Worm (Caenorhabditis elegans) whole organism, L1 larva: ENCODE measurements around the gene F21D9.1.

Experiments used
- C34B4.2 ChIP-seq: sonication (generic microtip); optimal IDR thresholded peaks from 2 replicates; lab custom pipeline; 2017; ENCODE audit warnings: mild to moderate bottlenecking, missing genetic modification characterization, missing compliant biosample characterization
- aha-1 ChIP-seq: fragments of 150-350 bp; optimal IDR thresholded peaks from 2 replicates; lab custom pipeline; 2014; ENCODE audit warnings: missing biosample characterization, missing genetic modification characterization
- ceh-63 ChIP-seq: fragments of 200-800 bp; sonication (Bioruptor generic); optimal IDR thresholded peaks from 2 replicates; lab custom pipeline; 2018; ENCODE audit warnings: mild to moderate bottlenecking, missing genetic modification characterization, missing compliant biosample characterization
- ceh-88 ChIP-seq: fragments of 200-800 bp; sonication (Bioruptor generic); IDR thresholded peaks from 2 replicates; pipeline ENCODE4 v1.3.6; 2022; ENCODE audit warnings: missing genetic modification characterization, missing compliant biosample characterization
- dpl-1 ChIP-seq, 3 experiments: fragments of 150-350 bp in 2 of 3; sonication (generic microtip) in 1 of 3; optimal IDR thresholded peaks; 2 replicates each; lab custom pipeline; 2014 to 2017; ENCODE audit warnings: missing biosample characterization in 3 of 3, missing genetic modification characterization in 3 of 3, missing genetic modification reagents in 3 of 3
- efl-1 ChIP-seq, 4 experiments: fragments of 150-350 bp; optimal IDR thresholded peaks in 3 of 4; peaks in 1 of 4; 1 replicate in 1 of 4; 2 replicates in 3 of 4; lab custom pipeline; 2014; ENCODE audit warnings: missing biosample characterization in 2 of 4, missing genetic modification characterization in 2 of 4, missing genetic modification reagents in 2 of 4
- elt-2 ChIP-seq: sonication (generic microtip); optimal IDR thresholded peaks from 2 replicates; lab custom pipeline; 2016; ENCODE audit warnings: missing genetic modification characterization, mild to moderate bottlenecking, inconsistent platforms, missing compliant biosample characterization, missing genetic modification reagents
- ets-5 ChIP-seq: fragments of 200-800 bp; sonication (Bioruptor generic); IDR thresholded peaks from 2 replicates; pipeline ENCODE4 v1.3.6; 2022; ENCODE audit warnings: missing genetic modification characterization, missing compliant biosample characterization
- fos-1 ChIP-seq: fragments of 150-350 bp; optimal IDR thresholded peaks from 2 replicates; lab custom pipeline; 2014; ENCODE audit warnings: missing biosample characterization, missing genetic modification characterization
- grh-1 ChIP-seq: fragments of 200-800 bp; sonication (Bioruptor generic); IDR thresholded peaks from 2 replicates; pipeline ENCODE4 v1.3.6; 2022; ENCODE audit warnings: missing genetic modification reagents, missing genetic modification characterization, missing compliant biosample characterization
- hlh-4 ChIP-seq: sonication (generic microtip); optimal IDR thresholded peaks from 2 replicates; lab custom pipeline; 2016; ENCODE audit warnings: mild to moderate bottlenecking, missing genetic modification characterization, missing compliant biosample characterization
- irx-1 ChIP-seq: sonication (generic microtip); optimal IDR thresholded peaks from 2 replicates; lab custom pipeline; 2016; ENCODE audit warnings: missing genetic modification characterization, missing compliant biosample characterization
- jun-1 ChIP-seq: fragments of 150-350 bp; optimal IDR thresholded peaks from 2 replicates; lab custom pipeline; 2014; ENCODE audit warnings: missing biosample characterization, missing genetic modification reagents, missing genetic modification characterization
- lin-13 ChIP-seq: fragments of 150-350 bp; optimal IDR thresholded peaks from 2 replicates; lab custom pipeline; 2014; ENCODE audit warnings: missing biosample characterization, missing genetic modification reagents, missing genetic modification characterization
- lir-3 ChIP-seq: sonication (generic microtip); optimal IDR thresholded peaks from 2 replicates; lab custom pipeline; 2016; ENCODE audit warnings: mild to moderate bottlenecking, missing genetic modification characterization, moderate library complexity, missing compliant biosample characterization; ENCODE audit not compliant: poor library complexity
- mdl-1 ChIP-seq, 2 experiments: fragments of 150-350 bp; optimal IDR thresholded peaks; 2 replicates each; lab custom pipeline; 2014 to 2017; ENCODE audit warnings: missing biosample characterization in 2 of 2, missing genetic modification characterization in 2 of 2, inconsistent platforms in 1 of 2
- mef-2 ChIP-seq: fragments of 150-350 bp; optimal IDR thresholded peaks from 2 replicates; lab custom pipeline; 2014; ENCODE audit warnings: missing biosample characterization, missing genetic modification characterization
- nhr-237 ChIP-seq: fragments of 150-350 bp; optimal IDR thresholded peaks from 2 replicates; lab custom pipeline; 2014; ENCODE audit warnings: missing biosample characterization, missing genetic modification characterization
- nhr-47 ChIP-seq: sonication (generic microtip); optimal IDR thresholded peaks from 2 replicates; lab custom pipeline; 2016; ENCODE audit warnings: mild to moderate bottlenecking, missing genetic modification characterization, moderate library complexity, missing compliant biosample characterization
- nhr-71 ChIP-seq: sonication (generic microtip); optimal IDR thresholded peaks from 2 replicates; lab custom pipeline; 2016; ENCODE audit warnings: mild to moderate bottlenecking, missing genetic modification characterization, moderate library complexity, missing compliant biosample characterization
- nhr-76 ChIP-seq: sonication (generic microtip); optimal IDR thresholded peaks from 2 replicates; lab custom pipeline; 2017; ENCODE audit warnings: missing biosample characterization, missing genetic modification characterization
- nhr-90 ChIP-seq: sonication (generic microtip); optimal IDR thresholded peaks from 2 replicates; lab custom pipeline; 2016; ENCODE audit warnings: mild to moderate bottlenecking, missing genetic modification characterization, missing compliant biosample characterization; ENCODE audit not compliant: poor library complexity
- pag-3 ChIP-seq: sonication (generic microtip); optimal IDR thresholded peaks from 2 replicates; lab custom pipeline; 2017; ENCODE audit warnings: missing genetic modification characterization, mild to moderate bottlenecking, missing compliant biosample characterization, antibody characterized with exemption, borderline replicate concordance; ENCODE audit not compliant: insufficient read depth
- pqm-1 ChIP-seq: sonication (generic microtip); optimal IDR thresholded peaks from 3 replicates; lab custom pipeline; 2017; ENCODE audit warnings: missing biosample characterization, missing genetic modification characterization
- snpc-4 ChIP-seq: fragments of 150-350 bp; optimal IDR thresholded peaks from 2 replicates; lab custom pipeline; 2014; ENCODE audit warnings: missing biosample characterization, missing genetic modification characterization
- sptf-1 ChIP-seq: fragments of 150-350 bp; optimal IDR thresholded peaks from 2 replicates; lab custom pipeline; 2014; ENCODE audit warnings: missing biosample characterization, missing genetic modification characterization
- sup-37 ChIP-seq: fragments of 200-800 bp; sonication (Bioruptor generic); optimal IDR thresholded peaks from 2 replicates; lab custom pipeline; 2018; ENCODE audit warnings: mild to moderate bottlenecking, missing genetic modification characterization, missing compliant biosample characterization
- swsn-7 ChIP-seq: sonication (generic microtip); optimal IDR thresholded peaks from 2 replicates; lab custom pipeline; 2016; ENCODE audit warnings: missing genetic modification characterization, missing compliant biosample characterization
- tbx-2 ChIP-seq: sonication (generic microtip); optimal IDR thresholded peaks from 2 replicates; lab custom pipeline; 2016; ENCODE audit warnings: missing genetic modification characterization, missing compliant biosample characterization
- tlp-1 ChIP-seq: fragments of 150-350 bp; optimal IDR thresholded peaks from 2 replicates; lab custom pipeline; 2014; ENCODE audit warnings: missing biosample characterization, missing genetic modification characterization
- unc-30 ChIP-seq: sonication (generic microtip); optimal IDR thresholded peaks from 2 replicates; lab custom pipeline; 2017; ENCODE audit warnings: missing biosample characterization, missing genetic modification characterization
- unc-62 ChIP-seq: fragments of 150-350 bp; optimal IDR thresholded peaks from 2 replicates; lab custom pipeline; 2014; ENCODE audit warnings: missing biosample characterization, missing genetic modification reagents, missing genetic modification characterization
- zag-1 ChIP-seq: fragments of 150-350 bp; optimal IDR thresholded peaks from 2 replicates; lab custom pipeline; 2014; ENCODE audit warnings: missing biosample characterization, missing genetic modification characterization
- ztf-11 ChIP-seq, 2 experiments: sonication (generic microtip); optimal IDR thresholded peaks; 2 replicates each; lab custom pipeline; 2016 to 2017; ENCODE audit warnings: missing genetic modification characterization in 2 of 2, missing biosample characterization in 1 of 2, missing compliant biosample characterization in 1 of 2
- ztf-4 ChIP-seq: fragments of 150-350 bp; optimal IDR thresholded peaks from 2 replicates; lab custom pipeline; 2014; ENCODE audit warnings: missing biosample characterization, missing genetic modification characterization

F21D9.1 gene

ce11 chrV:19303589-19304174 is 39.4 kb downstream of the F21D9.1 start, which contains the start of the genes fbxb-63 and fbxb-61:
fbxb-63 (minus strand) TSS chrV:19303730.
fbxb-61 (plus strand) TSS chrV:19304124.
- TF ChIP-seq tbx-2 (tag; lab: Kevin White, UChicago) (no peak), ztf-11 (tag; optimal IDR thresholded peaks at IDR 0.05; lab: Kevin White, UChicago) (no peak), nhr-237 (no peak), tlp-1 (tag; lab: Kevin White, UChicago) (no peak), lir-3 (tag; lab: Kevin White, UChicago) (no peak), ceh-63 (no peak), pag-3 (tag; lab: Kevin White, UChicago) (no peak)

ce11 chrV:19306906-19307305 is 42.7 kb downstream of the F21D9.1 start, which contains the start of gene F55C9.15:
F55C9.15 (minus strand) TSS chrV:19307006.
- TF ChIP-seq unc-62 (no peak), mef-2 (tag; lab: Kevin White, UChicago) (no peak), elt-2 (tag; lab: Kevin White, UChicago) (no peak), fos-1 (tag; lab: Kevin White, UChicago) (no peak), nhr-47 (tag; lab: Kevin White, UChicago) (no peak), sup-37 (no peak), zag-1 (tag; lab: Kevin White, UChicago) (no peak), C34B4.2 (tag; lab: Kevin White, UChicago) (no peak), jun-1 (tag; lab: Kevin White, UChicago) (no peak), irx-1 (tag; lab: Kevin White, UChicago) (no peak), lir-3 (tag; lab: Kevin White, UChicago) (no peak), hlh-4 (tag; lab: Kevin White, UChicago) (no peak), ets-5 (GFP tag; lab: Robert Waterston, UW) (no peak), sptf-1 (tag; lab: Kevin White, UChicago) (no peak), pqm-1 (tag; lab: Kevin White, UChicago) (no peak), swsn-7 (tag; lab: Kevin White, UChicago) (no peak), snpc-4 (no peak), unc-30 (tag; lab: Kevin White, UChicago) (no peak), dpl-1 (GFP tag; optimal IDR thresholded peaks at IDR 0.05; lab: Kevin White, UChicago) (no peak)

- TF ChIP-seq nhr-76 (tag; lab: Kevin White, UChicago) (no peak), lir-3 (tag; lab: Kevin White, UChicago) (no peak), lin-13 (no peak), ztf-4 (no peak), nhr-71 (tag; lab: Kevin White, UChicago) (no peak), nhr-90 (tag; lab: Kevin White, UChicago) (no peak)
These were observed 43.9 kb downstream of the F21D9.1 start for ce11 chrV:19308137-19308536.

ce11 chrV:19309591-19309990 is 45.3 kb downstream of the F21D9.1 start, which contains the start of gene F55C9.11:
F55C9.11 (minus strand) TSS chrV:19309691.
- TF ChIP-seq hlh-4 (tag; lab: Kevin White, UChicago) (no peak), efl-1 (optimal IDR thresholded peaks at IDR 0.05; lab: Kevin White, UChicago) (no peak), efl-1 (GFP tag; optimal IDR thresholded peaks at IDR 0.05 in 1 of 2; lab: Kevin White, UChicago) (peak in 1 of 2 experiments; percentile 77), lin-13 (no peak)

- TF ChIP-seq C34B4.2 (tag; lab: Kevin White, UChicago) (no peak), grh-1 (GFP tag; lab: Robert Waterston, UW) (no peak), snpc-4 (no peak), mdl-1 (tag; optimal IDR thresholded peaks at IDR 0.05; lab: Kevin White, UChicago) (no peak), aha-1 (tag; lab: Kevin White, UChicago) (no peak), ceh-88 (GFP tag; lab: Robert Waterston, UW) (no peak)
These were observed 47.1 kb downstream of the F21D9.1 start, which contains the start of gene C43D7.8 for ce11 chrV:19311391-19311790. C43D7.8 (minus strand) TSS chrV:19311491.
